Worm (Caenorhabditis elegans) whole organism, late embryonic: ENCODE measurements around the gene oig-2.

Source experiments
- T23F11.4 ChIP-seq: fragments of 200-800 bp; sonication (Bioruptor generic); optimal IDR thresholded peaks from 2 replicates; lab custom pipeline; 2018; ENCODE audit warnings: mild to moderate bottlenecking, missing genetic modification characterization, missing compliant biosample characterization
- ceh-31 ChIP-seq: sonication (generic microtip); optimal IDR thresholded peaks from 2 replicates; lab custom pipeline; 2016; ENCODE audit warnings: missing genetic modification characterization, missing compliant biosample characterization
- nfya-1 ChIP-seq: sonication (generic microtip); optimal IDR thresholded peaks from 2 replicates; lab custom pipeline; 2017; ENCODE audit warnings: missing genetic modification characterization, mild to moderate bottlenecking, missing compliant biosample characterization, antibody characterized with exemption, moderate library complexity
- odd-2 ChIP-seq: sonication (generic microtip); optimal IDR thresholded peaks from 2 replicates; lab custom pipeline; 2017; ENCODE audit warnings: antibody characterized with exemption, mild to moderate bottlenecking, missing genetic modification characterization, missing compliant biosample characterization
- ref-2 ChIP-seq: sonication (generic microtip); optimal IDR thresholded peaks from 2 replicates; lab custom pipeline; 2016; ENCODE audit warnings: missing genetic modification characterization, missing compliant biosample characterization

DNA sequence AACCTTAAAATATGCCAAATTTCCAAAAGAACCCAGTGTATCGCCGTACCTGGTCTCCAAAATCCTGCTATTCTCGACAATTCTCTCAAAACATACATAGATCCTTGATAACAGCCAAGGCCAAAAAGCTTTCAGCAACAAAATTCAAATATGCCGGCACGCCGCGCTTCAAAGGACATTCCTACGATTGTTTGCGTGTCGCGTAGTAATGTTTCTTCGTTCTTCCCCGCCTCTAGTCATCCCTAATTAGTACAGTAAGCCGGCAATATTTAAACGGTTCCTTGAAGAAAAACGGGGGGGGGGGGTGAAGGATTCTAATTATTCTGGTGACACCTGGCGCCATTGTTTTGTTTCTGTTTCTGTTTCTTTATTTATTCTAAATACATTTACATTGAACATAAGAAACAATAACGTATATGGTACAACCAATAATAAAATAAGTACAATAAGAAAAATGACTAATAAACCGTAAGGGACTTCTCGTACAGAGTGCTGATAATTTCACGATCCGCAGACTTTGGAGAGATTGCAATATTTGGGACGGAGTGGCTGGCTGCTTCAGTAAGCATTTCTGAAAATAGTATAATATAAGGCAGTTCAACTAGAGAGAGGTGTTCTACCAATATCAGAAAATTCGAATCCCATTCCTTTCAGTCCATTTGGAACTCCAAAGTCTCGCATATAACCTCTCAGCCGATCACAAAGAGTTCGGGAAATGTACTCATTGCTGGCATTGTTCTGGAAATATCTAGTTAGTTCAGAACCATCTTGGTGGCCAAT lies 13.8 kb downstream of the oig-2 start:
- TF ChIP-seq ref-2 (no peak), nfya-1 (tag; lab: Kevin White, UChicago) (no peak), ceh-31 (tag; lab: Kevin White, UChicago) (no peak), odd-2 (no peak), T23F11.4 (GFP tag; lab: Kevin White, UChicago) (no peak)
